Fruit fly (Drosophila melanogaster) whole organism, embryonic: Measurements from ENCODE around the gene FASN2.

Experiments
- ATbp ChIP-seq: fragments of 200-800 bp; sonication (Bioruptor generic); optimal IDR thresholded peaks from 2 replicates; lab custom pipeline; 2017; ENCODE audit warnings: missing biosample characterization, mild to moderate bottlenecking, missing genetic modification characterization, missing genetic modification reagents
- Abd-B ChIP-seq: fragments of 200-800 bp; sonication (Bioruptor generic); optimal IDR thresholded peaks from 2 replicates; lab custom pipeline; 2018; ENCODE audit warnings: missing biosample characterization, mild to moderate bottlenecking, missing genetic modification characterization, moderate library complexity
- Asciz ChIP-seq: fragments of 200-800 bp; sonication (Bioruptor generic); optimal IDR thresholded peaks from 2 replicates; lab custom pipeline; 2017; ENCODE audit warnings: missing biosample characterization, mild to moderate bottlenecking, missing genetic modification characterization, missing genetic modification reagents
- CG10462 ChIP-seq: fragments of 200-800 bp; sonication (Bioruptor generic); optimal IDR thresholded peaks from 2 replicates; lab custom pipeline; 2016; ENCODE audit warnings: missing biosample characterization, missing genetic modification characterization
- CG10565 ChIP-seq: fragments of 200-800 bp; sonication (Bioruptor generic); optimal IDR thresholded peaks from 3 replicates; lab custom pipeline; 2016; ENCODE audit warnings: missing biosample characterization, mild to moderate bottlenecking, missing genetic modification characterization
- CG10654 ChIP-seq: fragments of 200-800 bp; sonication (Bioruptor generic); optimal IDR thresholded peaks from 2 replicates; lab custom pipeline; 2016; ENCODE audit warnings: missing biosample characterization, missing genetic modification characterization
- CG10979 ChIP-seq: fragments of 200-800 bp; sonication (Bioruptor generic); optimal IDR thresholded peaks from 2 replicates; lab custom pipeline; 2018; ENCODE audit warnings: missing biosample characterization, mild to moderate bottlenecking, missing genetic modification characterization, moderate library complexity
- CG14014 ChIP-seq: fragments of 200-800 bp; sonication (Bioruptor generic); IDR thresholded peaks from 2 replicates; pipeline ENCODE4 v1.3.6; 2022; ENCODE audit warnings: missing biosample characterization, missing genetic modification characterization
- CG17802 ChIP-seq: fragments of 200-800 bp; sonication (Bioruptor generic); optimal IDR thresholded peaks from 2 replicates; lab custom pipeline; 2018; ENCODE audit warnings: missing biosample characterization, mild to moderate bottlenecking, missing genetic modification characterization, moderate library complexity
- CG17912 ChIP-seq: fragments of 200-800 bp; sonication (Bioruptor generic); optimal IDR thresholded peaks from 2 replicates; lab custom pipeline; 2018; ENCODE audit warnings: missing biosample characterization, mild to moderate bottlenecking, missing genetic modification characterization
- CG18599 ChIP-seq: fragments of 200-800 bp; sonication (Bioruptor generic); optimal IDR thresholded peaks from 3 replicates; lab custom pipeline; 2017; ENCODE audit warnings: missing biosample characterization, missing genetic modification characterization, mild to moderate bottlenecking, moderate library complexity, missing genetic modification reagents
- CG2116 ChIP-seq: fragments of 200-800 bp; sonication (Bioruptor generic); optimal IDR thresholded peaks from 3 replicates; lab custom pipeline; 2018; ENCODE audit warnings: missing biosample characterization, mild to moderate bottlenecking, missing genetic modification characterization
- CG31365 ChIP-seq: fragments of 200-800 bp; sonication (Bioruptor generic); optimal IDR thresholded peaks from 2 replicates; lab custom pipeline; 2018; ENCODE audit warnings: missing biosample characterization, mild to moderate bottlenecking, missing genetic modification characterization
- CG32767 ChIP-seq: fragments of 200-800 bp; sonication (Bioruptor generic); IDR thresholded peaks from 2 replicates; pipeline ENCODE4 v1.3.6; 2022; ENCODE audit warnings: missing biosample characterization, missing genetic modification characterization
- CG4854 ChIP-seq: fragments of 200-800 bp; sonication (Bioruptor generic); optimal IDR thresholded peaks from 2 replicates; lab custom pipeline; 2016; ENCODE audit warnings: missing biosample characterization, missing genetic modification characterization, inconsistent platforms
- CG5245 ChIP-seq: fragments of 200-800 bp; sonication (Bioruptor generic); optimal IDR thresholded peaks from 3 replicates; lab custom pipeline; 2016; ENCODE audit warnings: missing biosample characterization, missing genetic modification characterization
- CG7271 ChIP-seq: fragments of 200-800 bp; sonication (Bioruptor generic); optimal IDR thresholded peaks from 2 replicates; lab custom pipeline; 2018; ENCODE audit warnings: missing biosample characterization, mild to moderate bottlenecking, missing genetic modification characterization, moderate library complexity
- CG8089 ChIP-seq: fragments of 200-800 bp; sonication (Bioruptor generic); optimal IDR thresholded peaks from 3 replicates; lab custom pipeline; 2016; ENCODE audit warnings: missing biosample characterization, missing genetic modification characterization
- CTCF ChIP-seq: fragments of 200-800 bp; sonication (Bioruptor generic); optimal IDR thresholded peaks from 2 replicates; lab custom pipeline; 2017; ENCODE audit warnings: missing biosample characterization, mild to moderate bottlenecking, missing genetic modification characterization, moderate library complexity
- Camta ChIP-seq: fragments of 200-800 bp; sonication (Bioruptor generic); optimal IDR thresholded peaks from 2 replicates; lab custom pipeline; 2016; ENCODE audit warnings: missing biosample characterization, missing genetic modification characterization
- HLH3B ChIP-seq: fragments of 200-800 bp; sonication (Bioruptor generic); IDR thresholded peaks from 2 replicates; pipeline ENCODE4 v1.3.6; 2022; ENCODE audit warnings: missing biosample characterization, missing genetic modification characterization
- Hr39 ChIP-seq: fragments of >200 bp; optimal IDR thresholded peaks from 2 replicates; lab custom pipeline; 2017
- Jarid2 ChIP-seq: fragments of 200-800 bp; sonication (Bioruptor generic); optimal IDR thresholded peaks from 3 replicates; lab custom pipeline; 2017; ENCODE audit warnings: mild to moderate bottlenecking, missing biosample characterization, missing genetic modification reagents, missing genetic modification characterization
- NC2α ChIP-seq: fragments of 200-800 bp; sonication (Bioruptor generic); optimal IDR thresholded peaks from 2 replicates; lab custom pipeline; 2016; ENCODE audit warnings: missing biosample characterization, missing genetic modification characterization
- Rx ChIP-seq: fragments of 200-800 bp; sonication (Bioruptor generic); IDR thresholded peaks from 2 replicates; pipeline ENCODE4 v1.3.6; 2022; ENCODE audit warnings: missing biosample characterization, missing genetic modification characterization
- Side ChIP-seq: fragments of 200-800 bp; sonication (Bioruptor generic); optimal IDR thresholded peaks from 2 replicates; lab custom pipeline; 2016; ENCODE audit warnings: missing biosample characterization, missing genetic modification characterization
- ab ChIP-seq: fragments of 200-800 bp; sonication (Bioruptor generic); optimal IDR thresholded peaks from 2 replicates; lab custom pipeline; 2016; ENCODE audit warnings: missing biosample characterization, missing genetic modification characterization
- abd-A ChIP-seq: fragments of 200-800 bp; sonication (Bioruptor generic); optimal IDR thresholded peaks from 3 replicates; lab custom pipeline; 2019; ENCODE audit warnings: missing biosample characterization, mild to moderate bottlenecking, missing genetic modification characterization, moderate library complexity
- cas ChIP-seq: fragments of 200-800 bp; sonication (Bioruptor generic); IDR thresholded peaks from 2 replicates; pipeline ENCODE4 v1.3.6; 2022; ENCODE audit warnings: missing biosample characterization, missing genetic modification characterization
- cg ChIP-seq: fragments of 200-800 bp; sonication (Bioruptor generic); optimal IDR thresholded peaks from 3 replicates; lab custom pipeline; 2019; ENCODE audit warnings: missing biosample characterization, mild to moderate bottlenecking, missing genetic modification characterization, moderate library complexity
- cwo ChIP-seq: fragments of 200-800 bp; sonication (Bioruptor generic); optimal IDR thresholded peaks from 3 replicates; lab custom pipeline; 2017; ENCODE audit warnings: missing biosample characterization, missing genetic modification characterization, mild to moderate bottlenecking, moderate library complexity, missing genetic modification reagents
- eve ChIP-seq, 2 experiments: fragments of >200 bp; optimal IDR thresholded peaks; 2 replicates each; lab custom pipeline; 2017; ENCODE audit warnings: missing biosample characterization in 2 of 2, missing genetic modification characterization in 2 of 2
- gcm ChIP-seq: fragments of 200-800 bp; sonication (Bioruptor generic); optimal IDR thresholded peaks from 2 replicates; lab custom pipeline; 2019; ENCODE audit warnings: missing biosample characterization, mild to moderate bottlenecking, missing genetic modification characterization, moderate library complexity
- gem ChIP-seq: fragments of 200-800 bp; sonication (Bioruptor generic); optimal IDR thresholded peaks from 2 replicates; lab custom pipeline; 2019; ENCODE audit warnings: missing biosample characterization, mild to moderate bottlenecking, missing genetic modification characterization, moderate library complexity
- gt ChIP-seq: fragments of 200-800 bp; sonication (Bioruptor generic); IDR thresholded peaks from 2 replicates; pipeline ENCODE4 v1.3.6; 2022; ENCODE audit warnings: missing biosample characterization, missing genetic modification characterization
- h ChIP-seq: fragments of >200 bp; optimal IDR thresholded peaks from 2 replicates; lab custom pipeline; 2017
- ham ChIP-seq: fragments of 200-800 bp; sonication (Bioruptor generic); IDR thresholded peaks from 2 replicates; pipeline ENCODE4 v1.3.6; 2022; ENCODE audit warnings: missing biosample characterization, missing genetic modification characterization
- lbe ChIP-seq: fragments of 200-800 bp; sonication (Bioruptor generic); optimal IDR thresholded peaks from 2 replicates; lab custom pipeline; 2016; ENCODE audit warnings: missing biosample characterization, mild to moderate bottlenecking, missing genetic modification characterization
- lmd ChIP-seq: fragments of 200-800 bp; sonication (Bioruptor generic); IDR thresholded peaks from 2 replicates; pipeline ENCODE4 v1.3.6; 2022; ENCODE audit warnings: missing biosample characterization, missing genetic modification characterization
- mld ChIP-seq: fragments of 200-800 bp; sonication (Bioruptor generic); IDR thresholded peaks from 3 replicates; pipeline ENCODE4 v1.3.6; 2022; ENCODE audit warnings: missing biosample characterization, missing genetic modification characterization; ENCODE audit not compliant: partially characterized antibody
- nerfin-2 ChIP-seq: fragments of 200-800 bp; sonication (Bioruptor generic); IDR thresholded peaks from 2 replicates; pipeline ENCODE4 v1.3.6; 2022; ENCODE audit warnings: missing biosample characterization, missing genetic modification characterization; ENCODE audit not compliant: partially characterized antibody
- peb ChIP-seq: fragments of 200-800 bp; sonication (Bioruptor generic); IDR thresholded peaks from 2 replicates; pipeline ENCODE4 v1.3.6; 2022; ENCODE audit warnings: missing biosample characterization, missing genetic modification characterization
- ranshi ChIP-seq: fragments of 200-800 bp; sonication (Bioruptor generic); IDR thresholded peaks from 2 replicates; pipeline ENCODE4 v1.3.6; 2022; ENCODE audit warnings: missing biosample characterization, missing genetic modification characterization
- sens ChIP-seq: fragments of 200-800 bp; sonication (Bioruptor generic); peaks from one replicate; lab custom pipeline; 2016; ENCODE audit warnings: missing biosample characterization, missing genetic modification characterization
- sens-2 ChIP-seq: fragments of 200-800 bp; sonication (Bioruptor generic); IDR thresholded peaks from 2 replicates; pipeline ENCODE4 v1.3.6; 2022; ENCODE audit warnings: missing biosample characterization, missing genetic modification characterization
- slou ChIP-seq: fragments of 200-800 bp; sonication (Bioruptor generic); optimal IDR thresholded peaks from 3 replicates; lab custom pipeline; 2016; ENCODE audit warnings: missing biosample characterization, missing genetic modification characterization
- sna ChIP-seq: fragments of 200-800 bp; sonication (Bioruptor generic); IDR thresholded peaks from 2 replicates; pipeline ENCODE4 v1.3.6; 2022; ENCODE audit warnings: missing biosample characterization, missing genetic modification characterization; ENCODE audit not compliant: partially characterized antibody
- ttk ChIP-seq: fragments of 200-800 bp; sonication (Bioruptor generic); IDR thresholded peaks from 2 replicates; pipeline ENCODE4 v2.1.2; 2022; ENCODE audit warnings: missing biosample characterization, missing genetic modification characterization
- unpg ChIP-seq: fragments of 200-800 bp; sonication (Bioruptor generic); optimal IDR thresholded peaks from 3 replicates; lab custom pipeline; 2018; ENCODE audit warnings: missing biosample characterization, mild to moderate bottlenecking, missing genetic modification characterization, moderate library complexity
- wek ChIP-seq: fragments of 200-800 bp; sonication (Bioruptor generic); optimal IDR thresholded peaks from 3 replicates; lab custom pipeline; 2018; ENCODE audit warnings: missing biosample characterization, mild to moderate bottlenecking, missing genetic modification characterization, moderate library complexity
- zen2 ChIP-seq: fragments of 200-800 bp; sonication (Bioruptor generic); IDR thresholded peaks from 3 replicates; pipeline ENCODE4 v1.3.6; 2022; ENCODE audit warnings: missing biosample characterization, missing genetic modification characterization; ENCODE audit not compliant: partially characterized antibody
- zfh2 ChIP-seq: fragments of 200-800 bp; sonication (Bioruptor generic); optimal IDR thresholded peaks from 2 replicates; lab custom pipeline; 2016; ENCODE audit warnings: missing biosample characterization, missing genetic modification characterization

Gene FASN2

DNA sequence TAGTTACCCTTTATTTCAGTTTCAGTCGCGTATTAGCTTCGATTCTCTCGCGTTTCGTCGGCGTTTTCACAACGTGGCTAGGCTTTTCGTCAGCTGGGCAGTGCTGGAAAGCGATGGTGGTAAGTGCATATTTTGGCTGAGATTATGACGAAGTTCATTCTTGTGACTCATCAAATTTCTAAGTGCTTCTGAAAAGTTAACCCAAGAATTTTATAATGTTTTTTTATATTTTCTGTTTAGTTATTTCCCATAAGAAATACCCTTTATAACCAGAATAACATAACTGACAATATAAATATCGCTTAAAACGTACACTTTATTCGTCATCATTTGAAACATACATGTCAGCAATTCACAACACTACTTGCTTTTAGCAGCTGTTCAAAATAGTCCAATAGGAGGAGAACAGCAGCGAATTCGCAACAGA, 6.6 kb upstream of the FASN2 start, which contains the start of the genes CG17260 and SerRS (continued):
- TF ChIP-seq cas (GFP tag; lab: Robert Waterston, UW): peak; percentile 77; the same call in 1 of the 2 replicates
- peak; percentile 87 for TF ChIP-seq peb (GFP tag; lab: Robert Waterston, UW)
- TF ChIP-seq CG18599 (GFP tag; lab: Kevin White, UChicago): peak; percentile 93
- TF ChIP-seq CG2116 (GFP tag; lab: Kevin White, UChicago): peak; percentile 79
- TF ChIP-seq unpg (GFP tag; lab: Kevin White, UChicago): peak; percentile 94
- peak; percentile 61 for TF ChIP-seq Jarid2 (GFP tag; lab: Kevin White, UChicago)
- TF ChIP-seq Asciz (GFP tag; lab: Kevin White, UChicago): no peak
- peak; percentile 93 for TF ChIP-seq ranshi (GFP tag; lab: Robert Waterston, UW)
- TF ChIP-seq Side: peak; percentile 90
- TF ChIP-seq CG8089 (GFP tag; lab: Kevin White, UChicago): peak; percentile 83
- TF ChIP-seq ttk (GFP tag; lab: Robert Waterston, UW): peak; percentile 92
- peak; percentile 92 for TF ChIP-seq Abd-B (GFP tag; lab: Kevin White, UChicago)
- TF ChIP-seq slou: peak; percentile 93
- TF ChIP-seq CG5245 (GFP tag; lab: Kevin White, UChicago): peak; percentile 81
- no peak for TF ChIP-seq h (lab: Kevin White, UChicago)
- TF ChIP-seq CG14014 (GFP tag; lab: Robert Waterston, UW): peak; percentile 91
- TF ChIP-seq HLH3B: peak; percentile 85; the same call in 1 of the 2 replicates
- peak; percentile 94 for TF ChIP-seq CG10654 (GFP tag; lab: Kevin White, UChicago)
- peak; percentile 87 for TF ChIP-seq CG10979 (tag; lab: Kevin White, UChicago)
- peak; percentile 98 for TF ChIP-seq sens (GFP tag; lab: Kevin White, UChicago)
- peak; percentile 78 for TF ChIP-seq ATbp
- no peak for TF ChIP-seq wek
- TF ChIP-seq sens-2 (GFP tag; lab: Robert Waterston, UW): peak; percentile 45; the same call in 1 of the 2 replicates
- TF ChIP-seq Hr39: no peak
- TF ChIP-seq lbe (GFP tag; lab: Kevin White, UChicago): peak; percentile 93
- TF ChIP-seq CG17802 (tag; lab: Kevin White, UChicago): peak; percentile 64
- no peak for TF ChIP-seq CG31365
- no peak for TF ChIP-seq mld
- TF ChIP-seq NC2α (GFP tag; lab: Kevin White, UChicago): peak; percentile 73
- TF ChIP-seq CG10462 (GFP tag; lab: Kevin White, UChicago): peak; percentile 85
- peak; percentile 7 for TF ChIP-seq ab (GFP tag; lab: Kevin White, UChicago)
- TF ChIP-seq eve (GFP tag; optimal IDR thresholded peaks at IDR 0.05; lab: Kevin White, UChicago): no peak
- peak; percentile 77 for TF ChIP-seq ham
- TF ChIP-seq CG4854 (GFP tag; lab: Kevin White, UChicago): peak; percentile 87
- TF ChIP-seq CTCF (GFP tag; lab: Kevin White, UChicago): peak; percentile 37
- TF ChIP-seq zfh2 (GFP tag; lab: Kevin White, UChicago): peak; percentile 97
- TF ChIP-seq gem: peak; percentile 97
- peak; percentile 85 for TF ChIP-seq Rx
- peak; percentile 84; the same call in 1 of the 2 replicates for TF ChIP-seq CG32767 (GFP tag; lab: Robert Waterston, UW)
- peak; percentile 75; the same call in 1 of the 2 replicates for TF ChIP-seq gt (GFP tag; lab: Robert Waterston, UW)
- TF ChIP-seq lmd: peak; percentile 96
- peak; percentile 83 for TF ChIP-seq cwo
- no peak for TF ChIP-seq abd-A (tag; lab: Kevin White, UChicago)
- peak; percentile 57 for TF ChIP-seq CG10565 (GFP tag; lab: Kevin White, UChicago)
- no peak for TF ChIP-seq nerfin-2 (GFP tag; lab: Robert Waterston, UW)
- no peak; the same call in 2 of the 3 replicates for TF ChIP-seq zen2 (GFP tag; lab: Robert Waterston, UW)
- peak; percentile 75 for TF ChIP-seq CG7271 (tag; lab: Kevin White, UChicago)
- TF ChIP-seq Camta (GFP tag; lab: Kevin White, UChicago): peak; percentile 77
- no peak for TF ChIP-seq sna (GFP tag; lab: Robert Waterston, UW)
- no peak for TF ChIP-seq cg (GFP tag; lab: Kevin White, UChicago)
- TF ChIP-seq gcm (GFP tag; lab: Kevin White, UChicago): peak; percentile 85
- peak; percentile 33 for TF ChIP-seq CG17912 (GFP tag; lab: Kevin White, UChicago)
